Fruit fly (Drosophila melanogaster): ENCODE data around the gene smog.

Gene smog

dm6 chr2L:4883023-4883392 is 30.3 kb downstream of the smog start, which contains the start of the genes Cf2 and CG3008 (continued):
- TF ChIP-seq knrl (GFP tag; IDR thresholded peaks at IDR 0.05; ENCODE audit: partially characterized antibody) = peak; percentile 90
- TF ChIP-seq sna (GFP tag; IDR thresholded peaks at IDR 0.05; ENCODE audit: partially characterized antibody) = peak; percentile 71; the same call in 1 of the 2 replicates
- TF ChIP-seq NC2α (GFP tag; optimal IDR thresholded peaks at IDR 0.05) = no peak
- TF ChIP-seq corto (GFP tag; optimal IDR thresholded peaks at IDR 0.05) = no peak
- no peak for TF ChIP-seq bowl (GFP tag; IDR thresholded peaks at IDR 0.05)
- no peak for TF ChIP-seq insv (GFP tag; optimal IDR thresholded peaks at IDR 0.05)
- no peak for TF ChIP-seq nerfin-1 (tag; optimal IDR thresholded peaks at IDR 0.05)
- no peak for TF ChIP-seq dmrt11E (tag; optimal IDR thresholded peaks at IDR 0.05)
- TF ChIP-seq CG9437 (GFP tag; optimal IDR thresholded peaks at IDR 0.05) = no peak
- no peak for TF ChIP-seq CG10565 (GFP tag; optimal IDR thresholded peaks at IDR 0.05)
- TF ChIP-seq org-1 (GFP tag; optimal IDR thresholded peaks at IDR 0.05) = no peak
- TF ChIP-seq Sox100B (GFP tag; optimal IDR thresholded peaks at IDR 0.05) = no peak
- no peak for TF ChIP-seq CG4404 (GFP tag; IDR thresholded peaks at IDR 0.05)
- no peak for TF ChIP-seq CG13424 (tag; optimal IDR thresholded peaks at IDR 0.05)
- no peak for TF ChIP-seq CG15479 (GFP tag; optimal IDR thresholded peaks at IDR 0.05)
- peak; percentile 33 for TF ChIP-seq Myb (GFP tag; optimal IDR thresholded peaks at IDR 0.05)
- no peak for TF ChIP-seq repo (GFP tag; optimal IDR thresholded peaks at IDR 0.05)
- TF ChIP-seq abd-A (tag; optimal IDR thresholded peaks at IDR 0.05) = no peak
- TF ChIP-seq sug (tag; optimal IDR thresholded peaks at IDR 0.05) = peak; percentile 1
- TF ChIP-seq CG1647 (GFP tag; optimal IDR thresholded peaks at IDR 0.05) = no peak
- TF ChIP-seq Usf (GFP tag; optimal IDR thresholded peaks at IDR 0.05) = no peak
- no peak for TF ChIP-seq MTF-1 (GFP tag; optimal IDR thresholded peaks at IDR 0.05; ENCODE audit: borderline replicate concordance)
- TF ChIP-seq H15 (GFP tag; IDR thresholded peaks at IDR 0.05) = no peak
- TF ChIP-seq kay (GFP tag; optimal IDR thresholded peaks at IDR 0.05) = no peak
- TF ChIP-seq Hr51 (GFP tag; optimal IDR thresholded peaks at IDR 0.05) = no peak
- TF ChIP-seq CG13123 (GFP tag; optimal IDR thresholded peaks at IDR 0.05) = no peak
- peak; percentile 64 for TF ChIP-seq CG10267 (tag; optimal IDR thresholded peaks at IDR 0.05)
- no peak for TF ChIP-seq sqz (GFP tag; optimal IDR thresholded peaks at IDR 0.05)
- TF ChIP-seq CG17912 (GFP tag; optimal IDR thresholded peaks at IDR 0.05) = no peak
- TF ChIP-seq run (tag; optimal IDR thresholded peaks at IDR 0.05) = no peak
- no peak for TF ChIP-seq crp (GFP tag; optimal IDR thresholded peaks at IDR 0.05)
- TF ChIP-seq BEAF-32 (GFP tag; optimal IDR thresholded peaks at IDR 0.05) = peak; percentile 92
- TF ChIP-seq Ets97D (GFP tag; optimal IDR thresholded peaks at IDR 0.05) = peak; percentile 72
- no peak for TF ChIP-seq CG6765 (GFP tag; optimal IDR thresholded peaks at IDR 0.05)
- TF ChIP-seq Dbx (GFP tag; IDR thresholded peaks at IDR 0.05) = no peak
- TF ChIP-seq CG7963 (GFP tag; IDR thresholded peaks at IDR 0.05; ENCODE audit: partially characterized antibody) = peak; percentile 76
- TF ChIP-seq jumu (GFP tag; optimal IDR thresholded peaks at IDR 0.05) = no peak
- TF ChIP-seq CG4360 (GFP tag; IDR thresholded peaks at IDR 0.05) = peak; percentile 60; the same call in 1 of the 2 replicates
- no peak for TF ChIP-seq unpg (GFP tag; optimal IDR thresholded peaks at IDR 0.05)
- TF ChIP-seq CG10543 (GFP tag; optimal IDR thresholded peaks at IDR 0.05) = no peak
- no peak for TF ChIP-seq slp2 (GFP tag; optimal IDR thresholded peaks at IDR 0.05)
- no peak for TF ChIP-seq Asciz (GFP tag; optimal IDR thresholded peaks at IDR 0.05)
- no peak for TF ChIP-seq pb (GFP tag; optimal IDR thresholded peaks at IDR 0.05)
- no peak for TF ChIP-seq CG1024 (GFP tag; IDR thresholded peaks at IDR 0.05)
- TF ChIP-seq Fer3 (tag; optimal IDR thresholded peaks at IDR 0.05) = no peak
- TF ChIP-seq Kr (GFP tag; optimal IDR thresholded peaks at IDR 0.05) = no peak
- TF ChIP-seq dysf (GFP tag; IDR thresholded peaks at IDR 0.05) = no peak
- TF ChIP-seq vnd (GFP tag; IDR thresholded peaks at IDR 0.05; ENCODE audit: partially characterized antibody) = peak; percentile 82
- TF ChIP-seq CG8944 (GFP tag; optimal IDR thresholded peaks at IDR 0.05) = no peak
- no peak for TF ChIP-seq CG4820 (GFP tag; optimal IDR thresholded peaks at IDR 0.05)
- no peak for TF ChIP-seq Drgx (GFP tag; IDR thresholded peaks at IDR 0.05)
